Worm (Caenorhabditis elegans): ENCODE data around the gene T14B4.8.

The T14B4.8 gene

DNA sequence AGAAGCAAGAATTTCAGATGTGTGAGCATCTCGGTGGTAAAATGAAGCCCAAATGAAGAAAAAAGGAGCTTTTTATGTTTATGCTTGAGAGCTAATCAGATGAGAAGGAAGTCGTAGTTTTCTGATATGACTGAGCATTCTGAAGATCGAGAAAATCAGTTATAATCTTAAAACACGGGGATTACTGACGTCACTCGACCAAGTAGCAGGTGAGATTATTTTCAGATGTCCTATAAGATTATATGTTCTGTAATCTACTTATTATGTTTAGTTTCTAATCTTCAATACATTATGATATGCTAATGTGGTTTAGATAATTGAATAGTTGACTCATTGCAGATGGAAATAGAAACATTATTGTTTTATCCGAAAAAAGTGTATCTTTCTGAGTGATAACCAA lies 16.6 kb upstream of the T14B4.8 start, which contains the start of gene ins-14:
ins-14 (minus strand) TSS at position 32 of the 400 bp plus-strand sequence.
- no peak for TF ChIP-seq dao-5 (tag; optimal IDR thresholded peaks at IDR 0.05)
- TF ChIP-seq him-1 (tag; optimal IDR thresholded peaks at IDR 0.05), result no peak
- no peak for TF ChIP-seq W03F9.2 (tag; optimal IDR thresholded peaks at IDR 0.05)

DNA sequence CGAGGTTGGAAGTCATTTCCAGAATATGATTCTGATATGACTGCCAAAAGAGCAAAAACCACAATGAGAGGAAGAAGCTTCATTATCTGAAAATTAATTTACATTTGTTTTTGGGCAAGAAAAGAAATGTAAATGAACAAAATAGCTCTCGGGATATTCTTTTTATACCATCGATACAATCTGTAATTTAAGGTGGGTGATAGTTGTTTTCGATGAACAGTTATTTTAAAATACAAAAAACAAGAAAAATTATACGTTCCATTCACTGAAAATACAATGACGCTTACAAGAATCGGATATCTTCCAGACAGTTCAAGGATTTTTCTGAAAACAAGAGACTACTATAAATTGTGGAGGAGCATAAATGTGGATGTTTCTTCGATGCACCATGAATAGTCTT lies 15.5 kb upstream of the T14B4.8 start, which contains the start of gene ins-15:
ins-15 (minus strand) TSS at position 101 of the 400 bp plus-strand sequence.
- TF ChIP-seq dao-5 (tag; optimal IDR thresholded peaks at IDR 0.05), result no peak
- TF ChIP-seq W03F9.2 (tag; optimal IDR thresholded peaks at IDR 0.05), result no peak
- no peak for TF ChIP-seq him-1 (tag; optimal IDR thresholded peaks at IDR 0.05)

DNA sequence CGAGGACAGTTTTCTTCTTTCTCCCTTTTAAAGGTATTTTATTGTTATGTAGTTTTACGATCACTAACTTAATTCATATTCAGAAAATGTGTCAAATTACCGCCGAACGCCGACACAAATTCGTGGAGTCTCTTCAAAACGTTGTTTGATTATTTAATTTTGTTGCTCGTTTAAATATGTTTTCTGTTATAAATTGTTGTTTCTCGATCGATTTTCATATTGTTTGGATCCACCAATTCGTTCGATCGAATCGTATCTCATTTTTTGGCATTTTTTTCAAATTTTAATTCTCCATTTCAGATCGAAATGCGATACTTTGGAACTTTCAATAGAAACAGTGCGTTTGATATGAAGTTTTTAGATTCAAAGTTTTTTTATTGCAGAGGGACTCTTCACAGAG lies 13.4 kb upstream of the T14B4.8 start, which contains the start of gene F41G3.6:
F41G3.6 (plus strand) TSS at position 301 of the 400 bp plus-strand sequence.
- TF ChIP-seq W03F9.2 (tag; optimal IDR thresholded peaks at IDR 0.05) (no peak), dao-5 (tag; optimal IDR thresholded peaks at IDR 0.05) (no peak), him-1 (tag; optimal IDR thresholded peaks at IDR 0.05) (no peak)

DNA sequence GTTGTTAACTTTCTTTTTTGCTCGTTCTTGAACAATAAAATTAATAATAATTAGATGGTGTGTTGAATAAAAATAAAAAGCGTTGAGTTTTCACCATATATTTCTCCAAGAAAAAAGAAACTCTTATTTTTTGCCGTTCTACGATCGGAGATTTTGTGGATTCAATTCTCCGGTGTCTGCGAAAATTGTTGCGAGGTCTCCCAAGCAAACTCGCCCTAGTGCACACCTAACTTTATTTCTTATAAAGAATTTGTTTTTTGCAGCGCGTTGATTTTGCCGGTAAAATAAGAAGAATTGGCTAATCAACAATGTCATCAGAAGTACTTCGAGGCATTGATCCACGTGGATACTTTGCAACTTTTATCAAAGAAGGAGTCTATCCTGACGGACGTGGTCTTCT lies 12.2 kb upstream of the T14B4.8 start, which contains the start of gene exos-8:
exos-8 (plus strand) TSS at position 264 of the 400 bp plus-strand sequence.
- TF ChIP-seq W03F9.2 (tag; optimal IDR thresholded peaks at IDR 0.05), result no peak
- TF ChIP-seq him-1 (tag; optimal IDR thresholded peaks at IDR 0.05), result peak; percentile 12

DNA sequence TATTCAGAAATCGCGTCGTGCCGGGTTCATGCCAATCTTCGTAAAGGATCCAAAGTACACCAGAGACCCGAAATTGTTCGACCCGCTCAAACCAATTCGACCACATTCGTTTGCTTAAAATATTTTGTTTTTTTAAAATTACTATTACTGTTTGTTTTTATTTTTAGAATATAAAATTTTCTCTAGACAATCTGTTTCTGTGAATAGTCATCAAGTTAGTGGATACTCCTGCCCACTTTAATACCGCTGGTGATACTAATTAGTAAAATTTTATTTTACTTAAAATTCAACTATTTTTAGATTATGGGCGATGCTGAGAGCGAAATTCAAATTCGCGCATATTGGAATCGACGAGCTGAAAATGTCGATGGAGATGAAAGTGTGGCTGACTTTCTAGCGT lies 7.4 kb upstream of the T14B4.8 start, which contains the start of gene T14B4.1:
T14B4.1 (plus strand) TSS at position 301 of the 400 bp plus-strand sequence.
- TF ChIP-seq him-1 (tag; optimal IDR thresholded peaks at IDR 0.05) (no peak), W03F9.2 (tag; optimal IDR thresholded peaks at IDR 0.05) (no peak), dao-5 (tag; optimal IDR thresholded peaks at IDR 0.05) (no peak)

DNA sequence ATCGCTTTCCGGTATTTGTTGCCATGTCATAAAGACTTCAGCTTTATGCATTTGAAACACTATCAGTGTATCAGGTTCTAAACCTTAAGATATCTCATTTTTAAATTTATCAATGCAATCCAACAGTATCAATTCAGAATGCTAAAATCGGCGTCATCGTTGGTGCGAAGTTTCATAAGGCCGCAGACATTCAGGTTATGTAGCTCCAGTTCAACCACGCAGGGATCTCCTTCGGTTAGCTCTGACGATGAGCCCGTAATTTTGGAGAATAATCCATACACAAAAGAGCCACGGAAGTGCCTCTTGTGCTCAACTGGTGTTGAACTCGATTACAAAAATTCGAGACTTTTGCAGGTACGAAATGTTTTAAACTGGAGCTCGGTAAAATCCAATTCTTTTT lies 6.9 kb upstream of the T14B4.8 start, which contains the start of gene mrps-18.C:
mrps-18.C (plus strand) TSS at position 138 of the 400 bp plus-strand sequence.
- TF ChIP-seq him-1 (tag; optimal IDR thresholded peaks at IDR 0.05) (no peak), dao-5 (tag; optimal IDR thresholded peaks at IDR 0.05) (no peak), W03F9.2 (tag; optimal IDR thresholded peaks at IDR 0.05) (no peak)

DNA sequence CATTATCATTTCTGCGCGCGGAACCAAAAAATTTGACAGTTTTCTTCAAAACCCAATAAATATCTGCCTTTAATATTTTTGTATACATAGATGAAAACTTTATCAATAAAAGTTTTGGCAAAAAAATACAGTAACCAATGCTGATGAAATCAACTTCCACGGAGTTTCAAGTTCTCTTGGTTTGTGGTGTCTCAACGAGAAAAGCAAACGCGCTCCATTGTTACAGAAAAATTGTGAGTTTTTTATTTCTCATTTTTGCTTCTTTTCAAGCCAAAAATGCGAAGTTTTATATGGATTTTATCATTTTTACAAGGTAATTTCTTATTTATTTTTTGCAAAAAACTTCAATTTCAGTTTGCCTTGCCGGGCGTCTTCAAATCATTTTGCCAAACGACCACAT lies 5.5 kb upstream of the T14B4.8 start, which contains the start of gene T14B4.3:
T14B4.3 (plus strand) TSS at position 264 of the 400 bp plus-strand sequence.
- TF ChIP-seq W03F9.2 (tag; optimal IDR thresholded peaks at IDR 0.05), result peak; percentile 46
- no peak for TF ChIP-seq dao-5 (tag; optimal IDR thresholded peaks at IDR 0.05)

DNA sequence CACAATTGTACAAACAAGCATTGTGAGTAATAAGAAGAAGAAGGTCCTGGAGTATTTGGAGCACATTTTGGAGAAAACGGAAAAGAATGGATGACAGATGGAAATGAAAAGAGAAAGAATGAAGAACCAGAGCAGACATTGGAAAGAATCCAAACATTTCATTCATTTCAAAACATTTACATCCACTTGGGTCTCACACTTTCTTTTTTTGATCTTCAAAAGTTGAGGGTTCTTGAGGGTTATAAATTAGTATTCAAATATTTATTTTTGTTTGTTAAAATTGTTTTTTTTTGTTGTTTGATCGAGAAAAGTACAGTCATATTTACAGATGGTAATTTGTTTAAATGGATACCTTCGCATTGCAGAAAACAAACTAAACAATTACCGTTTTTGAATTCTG lies 4.5 kb upstream of the T14B4.8 start, which contains the start of gene T14B4.9:
T14B4.9 (minus strand) TSS at position 101 of the 400 bp plus-strand sequence.
- TF ChIP-seq W03F9.2 (tag; optimal IDR thresholded peaks at IDR 0.05), result no peak
- no peak for TF ChIP-seq dao-5 (tag; optimal IDR thresholded peaks at IDR 0.05)
- TF ChIP-seq him-1 (tag; optimal IDR thresholded peaks at IDR 0.05), result no peak

DNA sequence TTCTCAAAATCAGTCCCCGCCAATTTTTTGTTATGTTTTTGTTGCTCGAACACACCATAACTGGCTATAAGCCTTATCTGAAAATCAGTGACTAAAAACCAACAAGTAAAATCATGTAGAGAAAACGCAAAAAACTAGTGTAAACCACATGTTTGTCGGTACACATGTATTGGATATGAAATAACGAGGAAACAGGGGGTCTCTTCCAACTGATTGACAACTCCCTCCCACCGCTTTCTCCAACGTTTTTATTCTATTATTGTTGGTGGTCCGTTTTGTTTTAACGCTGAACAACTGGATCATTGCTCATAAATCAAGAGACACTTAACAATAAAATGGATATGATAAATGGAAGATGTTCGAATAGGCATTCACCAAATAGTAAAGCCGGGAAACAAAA lies 2.4 kb downstream of the T14B4.8 start:
- TF ChIP-seq him-1 (tag; optimal IDR thresholded peaks at IDR 0.05) (no peak), dao-5 (tag; optimal IDR thresholded peaks at IDR 0.05) (no peak), W03F9.2 (tag; optimal IDR thresholded peaks at IDR 0.05) (no peak)

DNA sequence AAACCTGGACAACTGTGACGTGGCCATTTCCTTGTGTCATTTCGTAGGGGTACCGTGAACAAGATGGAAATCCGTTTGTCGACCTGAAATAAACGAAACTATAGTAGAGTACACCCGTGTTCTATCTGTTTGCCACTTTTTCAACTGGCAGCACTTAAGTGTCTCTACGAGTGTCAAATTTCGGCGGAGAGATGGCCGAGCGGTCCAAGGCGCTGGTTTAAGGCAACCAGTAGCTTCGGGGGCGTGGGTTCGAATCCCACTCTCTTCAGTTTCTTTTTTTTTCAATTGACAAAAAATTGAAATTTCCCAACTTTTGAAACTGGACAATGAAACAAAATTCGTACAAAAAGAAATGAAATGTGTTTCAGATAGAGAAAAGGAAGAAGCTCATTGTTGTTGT lies 7.6 kb downstream of the T14B4.8 start:
- TF ChIP-seq him-1 (tag; optimal IDR thresholded peaks at IDR 0.05) (peak; percentile 49), dao-5 (tag; optimal IDR thresholded peaks at IDR 0.05) (no peak)

DNA sequence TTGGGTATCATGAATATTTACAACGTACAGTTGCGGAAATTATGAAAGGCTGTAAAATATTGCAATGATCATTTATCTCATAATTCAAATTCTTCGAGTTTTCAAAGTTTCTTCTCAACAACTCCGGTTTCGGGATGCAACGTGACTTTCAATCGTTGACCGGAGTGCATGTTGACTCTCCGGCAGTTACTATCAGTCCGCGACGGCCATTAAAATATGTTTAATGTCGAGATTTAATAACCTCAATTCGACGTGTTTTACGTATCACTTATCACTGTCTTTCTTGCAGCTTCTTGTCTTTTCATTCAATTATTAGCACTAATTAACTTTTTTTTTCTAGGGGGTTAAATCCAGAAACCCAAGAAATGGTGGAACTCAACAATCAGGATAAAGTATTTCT lies 11.0 kb downstream of the T14B4.8 start, which contains the start of gene tsp-10:
tsp-10 (plus strand) TSS at position 366 of the 400 bp plus-strand sequence.
- no peak for TF ChIP-seq dao-5 (tag; optimal IDR thresholded peaks at IDR 0.05)
- TF ChIP-seq him-1 (tag; optimal IDR thresholded peaks at IDR 0.05), result no peak
- TF ChIP-seq W03F9.2 (tag; optimal IDR thresholded peaks at IDR 0.05), result no peak

DNA sequence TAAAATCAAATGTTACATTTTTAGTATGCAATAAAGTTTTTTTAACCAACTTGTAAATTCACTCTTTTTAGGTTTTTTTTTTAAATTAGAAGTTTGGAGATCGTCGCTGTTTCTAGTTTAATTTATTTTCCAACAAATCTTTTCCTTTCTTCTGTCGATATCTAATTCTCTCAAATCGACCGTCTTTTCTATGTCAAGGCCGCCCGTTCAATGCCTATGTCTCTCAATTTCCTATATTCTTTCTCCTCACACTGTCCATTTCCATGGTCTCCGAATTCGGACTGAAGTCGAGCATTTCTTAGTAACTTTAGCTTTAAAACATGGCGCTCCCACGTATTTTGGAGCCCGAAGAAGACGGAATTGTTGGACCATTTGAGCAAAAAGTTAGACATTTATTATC lies 12.6 kb downstream of the T14B4.8 start, which contains the start of the genes T14B4.5 and T14B4.20:
T14B4.5 (plus strand) TSS at position 226 of the 400 bp plus-strand sequence.
T14B4.20 (plus strand) TSS at position 264 of the 400 bp plus-strand sequence.
- TF ChIP-seq W03F9.2 (tag; optimal IDR thresholded peaks at IDR 0.05) (no peak), him-1 (tag; optimal IDR thresholded peaks at IDR 0.05) (no peak), dao-5 (tag; optimal IDR thresholded peaks at IDR 0.05) (no peak)

DNA sequence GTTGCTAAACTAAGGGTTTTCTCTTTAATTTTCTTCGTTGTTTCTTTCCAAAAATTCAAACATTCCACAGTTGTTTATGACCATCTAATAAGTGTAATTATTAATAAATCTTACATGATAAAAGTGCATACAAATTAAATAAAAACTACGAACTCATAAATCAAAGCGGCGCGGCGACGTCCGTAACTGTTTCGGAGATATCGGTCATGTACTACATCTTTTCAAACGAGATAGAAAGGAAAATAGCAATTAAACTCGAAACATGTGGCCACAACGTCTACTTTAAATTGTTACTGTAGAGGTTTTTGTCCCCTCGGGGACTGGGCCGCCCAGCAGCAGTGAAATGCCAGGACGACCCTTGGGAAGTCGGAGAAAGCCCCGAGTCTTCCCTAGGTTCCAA lies 13.3 kb downstream of the T14B4.8 start:
- TF ChIP-seq him-1 (tag; optimal IDR thresholded peaks at IDR 0.05), result no peak
- TF ChIP-seq dao-5 (tag; optimal IDR thresholded peaks at IDR 0.05), result no peak
- no peak for TF ChIP-seq W03F9.2 (tag; optimal IDR thresholded peaks at IDR 0.05)

DNA sequence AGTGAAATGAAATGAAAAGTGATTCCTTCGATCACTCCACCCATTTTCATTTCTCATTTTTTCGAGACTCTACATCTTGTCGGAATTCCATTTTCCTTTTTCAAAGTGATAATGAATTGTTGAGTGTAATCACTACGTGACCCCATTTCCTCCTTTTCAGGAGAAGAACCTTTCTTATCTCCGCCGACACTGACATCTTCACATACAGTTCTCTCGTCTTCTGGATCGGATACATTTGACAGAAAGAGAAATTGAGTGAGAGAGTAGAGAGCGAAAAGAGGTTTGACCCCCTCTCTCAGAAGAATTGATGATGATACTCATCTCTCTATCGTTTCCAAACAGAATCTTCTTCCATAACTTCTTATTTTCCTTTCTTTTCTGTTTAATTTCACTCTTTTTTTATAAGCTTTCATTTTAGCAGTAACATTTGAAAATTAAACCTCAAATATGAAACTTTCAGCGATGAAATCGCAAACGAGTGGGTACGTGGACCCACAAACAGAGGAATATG lies 15.3 kb downstream of the T14B4.8 start, which contains the start of gene dpy-2:
dpy-2 (plus strand) TSS at position 461 of the 511 bp plus-strand sequence.
- TF ChIP-seq dao-5 (tag; optimal IDR thresholded peaks at IDR 0.05) (no peak), him-1 (tag; optimal IDR thresholded peaks at IDR 0.05) (no peak), W03F9.2 (tag; optimal IDR thresholded peaks at IDR 0.05) (no peak)

Data from whole organism, L4/young adult.